Worm (Caenorhabditis elegans): Measurements from ENCODE around the gene fbxb-75.

fbxb-75 gene

DNA sequence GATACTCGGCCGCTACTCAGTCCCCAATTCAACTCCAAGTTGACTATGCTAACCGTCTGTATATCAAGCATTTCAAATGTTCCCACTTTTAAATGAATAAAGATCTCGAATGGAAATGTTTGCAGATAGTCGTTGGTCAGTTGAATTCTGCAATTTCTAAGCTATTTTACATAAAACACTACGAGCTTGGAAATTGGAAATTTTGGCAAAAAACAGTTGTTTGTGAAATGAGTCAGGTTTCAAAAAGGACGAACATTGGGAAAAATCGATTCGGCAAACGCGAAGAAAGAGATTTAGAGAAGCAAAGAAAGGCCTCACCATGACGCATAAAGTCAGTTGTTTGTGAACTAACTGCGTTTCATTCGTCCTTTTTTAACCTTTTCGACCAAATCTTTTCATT is 5.9 kb upstream of the fbxb-75 start:
- TF ChIP-seq flt-1 (GFP tag; IDR thresholded peaks at IDR 0.05), result no peak
- TF ChIP-seq T22C8.4 (GFP tag; IDR thresholded peaks at IDR 0.05), result peak; percentile 82

DNA sequence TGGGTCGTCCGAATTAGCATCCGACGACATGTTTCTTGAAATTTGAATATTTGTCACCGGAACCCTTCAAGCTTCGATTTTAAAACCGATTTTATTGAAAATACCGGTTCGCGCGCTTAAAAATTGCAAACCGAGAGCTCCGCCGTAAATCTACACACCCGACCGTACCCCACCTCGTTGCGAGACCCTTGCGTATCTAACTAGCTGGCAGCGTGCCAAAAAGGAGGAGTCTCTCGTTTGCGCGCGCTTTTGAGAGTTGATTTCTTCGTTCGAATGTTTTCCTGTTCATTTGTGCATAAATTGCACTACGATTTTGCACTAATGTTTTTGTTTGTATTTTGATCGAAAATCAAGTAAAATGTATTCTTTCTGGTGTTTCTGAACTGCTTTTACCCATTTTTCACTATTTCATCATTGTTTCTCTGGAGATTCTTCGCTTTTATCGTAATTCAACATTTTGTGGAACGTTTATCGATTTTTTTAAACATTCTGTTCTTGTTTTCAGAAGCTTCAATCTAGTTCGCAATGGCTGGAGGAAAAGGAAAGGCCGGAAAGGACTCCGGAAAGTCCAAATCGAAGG is 4.8 kb upstream of the fbxb-75 start, which contains the start of the genes wapl-1 and htz-1:
Gene wapl-1, minus strand, starts transcription at position 30 of the 580 bp plus-strand sequence.
Gene htz-1, plus strand, starts transcription at position 506 of the 580 bp plus-strand sequence.
- TF ChIP-seq flt-1 (GFP tag; IDR thresholded peaks at IDR 0.05) (peak; percentile 80), ztf-23 (GFP tag; IDR thresholded peaks at IDR 0.05) (0 out of 2 replicates have a peak, but pooled peaks have one; percentile 54), ref-1 (GFP tag; conservative IDR thresholded peaks at IDR 0.05) (no peak), cog-1 (tag; optimal IDR thresholded peaks at IDR 0.05) (peak; percentile 32), ztf-29 (GFP tag; IDR thresholded peaks at IDR 0.05) (no peak)

DNA sequence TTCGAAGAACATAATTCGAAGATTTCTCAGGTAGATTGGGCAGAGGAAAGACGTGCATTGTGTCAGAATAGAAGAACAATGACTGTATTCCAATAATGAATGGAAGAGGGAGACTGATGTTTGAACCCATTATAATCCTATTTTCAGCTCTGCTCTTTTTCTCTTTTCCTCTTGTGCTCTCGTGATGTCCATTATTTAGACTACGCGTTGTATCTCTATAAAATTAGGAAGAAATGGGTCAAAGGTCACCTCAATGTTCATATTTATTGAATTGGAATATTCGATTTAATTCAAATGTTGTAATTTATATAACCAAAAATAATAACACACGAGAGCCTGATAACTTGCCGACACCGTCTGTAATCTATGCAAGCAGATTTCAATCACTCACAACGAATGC is 1.8 kb downstream of the fbxb-75 start, which contains the start of gene fbxb-74:
Gene fbxb-74, minus strand, starts transcription at position 101 of the 400 bp plus-strand sequence.
- TF ChIP-seq T22C8.4 (GFP tag; IDR thresholded peaks at IDR 0.05) (no peak), ref-1 (GFP tag; conservative IDR thresholded peaks at IDR 0.05) (no peak), cog-1 (tag; optimal IDR thresholded peaks at IDR 0.05) (no peak), tab-1 (GFP tag; IDR thresholded peaks at IDR 0.05) (no peak), ztf-23 (GFP tag; IDR thresholded peaks at IDR 0.05) (no peak)

DNA sequence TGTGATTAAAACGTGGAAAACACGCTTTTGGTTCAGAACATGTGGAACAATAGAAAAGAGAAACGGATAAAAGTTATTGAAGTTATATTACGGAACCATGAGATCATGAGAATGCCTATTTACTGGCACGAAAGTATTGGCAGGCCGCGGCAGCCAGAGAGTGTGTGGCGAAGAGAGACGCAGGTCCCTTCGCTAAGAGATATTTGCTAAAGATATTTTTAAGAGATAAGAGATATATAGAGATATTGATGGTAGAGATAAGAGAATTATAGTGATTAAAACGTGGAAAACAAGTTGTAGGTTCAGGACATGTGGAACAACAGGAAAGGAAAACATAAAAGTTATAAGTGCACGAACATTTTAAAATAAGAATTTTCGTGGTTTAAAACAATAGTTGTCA is 3.2 kb downstream of the fbxb-75 start:
- TF ChIP-seq cog-1 (tag; optimal IDR thresholded peaks at IDR 0.05) (no peak), klf-2 (GFP tag; conservative IDR thresholded peaks at IDR 0.05) (no peak), tab-1 (GFP tag; IDR thresholded peaks at IDR 0.05) (no peak), flt-1 (GFP tag; IDR thresholded peaks at IDR 0.05) (no peak), med-1 (GFP tag; optimal IDR thresholded peaks at IDR 0.05; ENCODE audit: insufficient read depth) (no peak), ztf-23 (GFP tag; IDR thresholded peaks at IDR 0.05) (no peak)

DNA sequence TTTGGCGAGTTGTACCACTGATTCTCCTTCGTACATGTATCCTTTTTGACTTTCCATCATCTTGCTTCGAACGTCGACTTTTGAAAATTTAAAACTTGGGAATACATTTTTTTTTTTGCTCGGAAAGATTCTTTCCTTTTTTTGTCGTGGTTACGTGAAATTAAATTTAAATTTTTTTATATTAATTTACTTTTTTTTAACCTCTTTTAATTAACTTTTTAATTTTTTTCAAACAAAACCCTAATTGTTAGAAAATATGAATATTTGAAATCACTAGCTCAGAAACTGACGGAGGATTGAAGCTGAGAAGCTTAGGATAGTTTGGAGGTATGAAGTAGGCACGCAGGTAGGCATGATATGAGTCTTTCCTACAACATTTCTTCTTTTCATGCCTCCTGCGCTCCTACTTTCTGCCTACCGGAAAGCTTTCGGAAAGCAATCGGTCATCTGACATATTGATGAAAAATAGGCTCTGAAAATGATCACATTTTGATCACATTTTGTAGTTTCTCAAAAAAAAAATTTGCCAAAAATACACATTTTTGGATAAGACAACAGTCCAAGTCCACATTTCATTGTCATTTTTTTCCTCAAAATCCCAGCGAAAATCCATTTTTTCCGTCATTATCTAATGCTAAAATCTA is 6.4 kb downstream of the fbxb-75 start, which contains the start of the genes R08C7.8 and R08C7.4:
Gene R08C7.8, minus strand, starts transcription at position 101 of the 644 bp plus-strand sequence.
Gene R08C7.4, plus strand, starts transcription at position 594 of the 644 bp plus-strand sequence.
- TF ChIP-seq med-1 (GFP tag; optimal IDR thresholded peaks at IDR 0.05; ENCODE audit: insufficient read depth) (no peak), klf-2 (GFP tag; conservative IDR thresholded peaks at IDR 0.05) (no peak), ref-1 (GFP tag; conservative IDR thresholded peaks at IDR 0.05) (no peak), tab-1 (GFP tag; IDR thresholded peaks at IDR 0.05) (no peak), ztf-29 (GFP tag; IDR thresholded peaks at IDR 0.05) (no peak), flt-1 (GFP tag; IDR thresholded peaks at IDR 0.05) (no peak), ztf-23 (GFP tag; IDR thresholded peaks at IDR 0.05) (no peak), T22C8.4 (GFP tag; IDR thresholded peaks at IDR 0.05) (no peak), cog-1 (tag; optimal IDR thresholded peaks at IDR 0.05) (no peak)

- TF ChIP-seq ztf-29 (GFP tag; IDR thresholded peaks at IDR 0.05) (no peak), ref-1 (GFP tag; conservative IDR thresholded peaks at IDR 0.05) (no peak), klf-2 (GFP tag; conservative IDR thresholded peaks at IDR 0.05) (no peak), ztf-23 (GFP tag; IDR thresholded peaks at IDR 0.05) (no peak), cog-1 (tag; optimal IDR thresholded peaks at IDR 0.05) (no peak), med-1 (GFP tag; optimal IDR thresholded peaks at IDR 0.05; ENCODE audit: insufficient read depth) (no peak), flt-1 (GFP tag; IDR thresholded peaks at IDR 0.05) (no peak), T22C8.4 (GFP tag; IDR thresholded peaks at IDR 0.05) (no peak), tab-1 (GFP tag; IDR thresholded peaks at IDR 0.05) (no peak)
These were observed 11.1 kb downstream of the fbxb-75 start, which contains the start of the genes str-185 and R08C7.5 for ce11 chrIV:4429901-4430300. TSS of gene str-185 (minus strand) at chrIV:4430001. TSS of gene R08C7.5 (plus strand) at chrIV:4430229.

- TF ChIP-seq ztf-29 (GFP tag; IDR thresholded peaks at IDR 0.05), result no peak
- TF ChIP-seq ztf-23 (GFP tag; IDR thresholded peaks at IDR 0.05), result no peak
- TF ChIP-seq med-1 (GFP tag; optimal IDR thresholded peaks at IDR 0.05; ENCODE audit: insufficient read depth), result no peak
- no peak for TF ChIP-seq ref-1 (GFP tag; conservative IDR thresholded peaks at IDR 0.05)
- no peak for TF ChIP-seq cog-1 (tag; optimal IDR thresholded peaks at IDR 0.05)
- no peak for TF ChIP-seq flt-1 (GFP tag; IDR thresholded peaks at IDR 0.05)
- TF ChIP-seq klf-2 (GFP tag; conservative IDR thresholded peaks at IDR 0.05), result no peak
- TF ChIP-seq tab-1 (GFP tag; IDR thresholded peaks at IDR 0.05), result no peak
- TF ChIP-seq T22C8.4 (GFP tag; IDR thresholded peaks at IDR 0.05), result no peak
These were observed 17.1 kb downstream of the fbxb-75 start for ce11 chrIV:4423885-4424284.

ce11 chrIV:4423026-4423425 is 18.0 kb downstream of the fbxb-75 start:
- TF ChIP-seq ref-1 (GFP tag; conservative IDR thresholded peaks at IDR 0.05), result no peak
- no peak for TF ChIP-seq T22C8.4 (GFP tag; IDR thresholded peaks at IDR 0.05)
- TF ChIP-seq klf-2 (GFP tag; conservative IDR thresholded peaks at IDR 0.05), result no peak
- no peak for TF ChIP-seq ztf-23 (GFP tag; IDR thresholded peaks at IDR 0.05)
- no peak for TF ChIP-seq tab-1 (GFP tag; IDR thresholded peaks at IDR 0.05)
- TF ChIP-seq ztf-29 (GFP tag; IDR thresholded peaks at IDR 0.05), result no peak
- no peak for TF ChIP-seq med-1 (GFP tag; optimal IDR thresholded peaks at IDR 0.05; ENCODE audit: insufficient read depth)
- TF ChIP-seq cog-1 (tag; optimal IDR thresholded peaks at IDR 0.05), result no peak
- TF ChIP-seq flt-1 (GFP tag; IDR thresholded peaks at IDR 0.05), result no peak

ce11 chrIV:4422029-4422428 is 18.9 kb downstream of the fbxb-75 start, which contains the start of gene clec-175:
TSS of gene clec-175 (plus strand) at chrIV:4422329.
- TF ChIP-seq ref-1 (GFP tag; conservative IDR thresholded peaks at IDR 0.05), result no peak
- no peak for TF ChIP-seq med-1 (GFP tag; optimal IDR thresholded peaks at IDR 0.05; ENCODE audit: insufficient read depth)
- TF ChIP-seq cog-1 (tag; optimal IDR thresholded peaks at IDR 0.05), result no peak
- TF ChIP-seq klf-2 (GFP tag; conservative IDR thresholded peaks at IDR 0.05), result no peak
- TF ChIP-seq tab-1 (GFP tag; IDR thresholded peaks at IDR 0.05), result no peak
- no peak for TF ChIP-seq flt-1 (GFP tag; IDR thresholded peaks at IDR 0.05)

- TF ChIP-seq ztf-23 (GFP tag; IDR thresholded peaks at IDR 0.05) (no peak), tab-1 (GFP tag; IDR thresholded peaks at IDR 0.05) (no peak), cog-1 (tag; optimal IDR thresholded peaks at IDR 0.05) (no peak), klf-2 (GFP tag; conservative IDR thresholded peaks at IDR 0.05) (no peak), ztf-29 (GFP tag; IDR thresholded peaks at IDR 0.05) (no peak), ref-1 (GFP tag; conservative IDR thresholded peaks at IDR 0.05) (no peak), T22C8.4 (GFP tag; IDR thresholded peaks at IDR 0.05) (no peak), flt-1 (GFP tag; IDR thresholded peaks at IDR 0.05) (no peak), med-1 (GFP tag; optimal IDR thresholded peaks at IDR 0.05; ENCODE audit: insufficient read depth) (no peak)
These were observed 27.9 kb downstream of the fbxb-75 start for ce11 chrIV:4413114-4413513.

All from whole organism, midembryonic.